Fruit fly (Drosophila melanogaster) whole organism: ENCODE data around the gene Cat.

ENCODE experiments used
- CG8478 ChIP-seq: fragments of >200 bp; optimal IDR thresholded peaks from 2 replicates; lab custom pipeline; 2018; ENCODE audit warnings: inconsistent platforms
- Dll ChIP-seq: fragments of >200 bp; optimal IDR thresholded peaks from 2 replicates; lab custom pipeline; 2017
- pan ChIP-seq: fragments of >200 bp; optimal IDR thresholded peaks from 2 replicates; lab custom pipeline; 2017
- usp ChIP-seq: fragments of >200 bp; optimal IDR thresholded peaks from 2 replicates; lab custom pipeline; 2017; ENCODE audit warnings: missing biosample characterization, missing genetic modification characterization, mixed read lengths

dm6 chr3L:18810469-18810868 is 11.9 kb upstream of the Cat start:
- TF ChIP-seq Dll: no peak
- no peak for TF ChIP-seq CG8478
- TF ChIP-seq usp (GFP tag; lab: Kevin White, UChicago): no peak
- no peak for TF ChIP-seq pan (lab: Kevin White, UChicago)
